Fruit fly (Drosophila melanogaster) whole organism, embryonic: ENCODE data around the gene Wdr33.

Source experiments
- Ada2b ChIP-seq: fragments of 200-800 bp; sonication (Bioruptor generic); IDR thresholded peaks from 2 replicates; pipeline ENCODE4 v1.3.6; 2022; ENCODE audit warnings: missing biosample characterization, missing genetic modification characterization
- Bteb2 ChIP-seq: fragments of 200-800 bp; sonication (Bioruptor generic); optimal IDR thresholded peaks from 2 replicates; lab custom pipeline; 2016; ENCODE audit warnings: missing biosample characterization, missing genetic modification characterization
- C15 ChIP-seq: fragments of 200-800 bp; sonication (Bioruptor generic); IDR thresholded peaks from 3 replicates; pipeline ENCODE4 v1.3.6; 2022; ENCODE audit warnings: missing biosample characterization, missing genetic modification characterization
- CG1024 ChIP-seq: fragments of 200-800 bp; sonication (Bioruptor generic); IDR thresholded peaks from 2 replicates; pipeline ENCODE4 v1.3.6; 2022; ENCODE audit warnings: missing biosample characterization, missing genetic modification characterization
- CG10267 ChIP-seq: fragments of 200-800 bp; sonication (Bioruptor generic); optimal IDR thresholded peaks from 2 replicates; lab custom pipeline; 2018; ENCODE audit warnings: missing biosample characterization, mild to moderate bottlenecking, missing genetic modification characterization, moderate library complexity
- CG10321 ChIP-seq: fragments of 200-800 bp; sonication (Bioruptor generic); IDR thresholded peaks from 2 replicates; pipeline ENCODE4 v1.3.6; 2022; ENCODE audit warnings: missing biosample characterization, missing genetic modification characterization
- CG10462 ChIP-seq: fragments of 200-800 bp; sonication (Bioruptor generic); optimal IDR thresholded peaks from 2 replicates; lab custom pipeline; 2016; ENCODE audit warnings: missing biosample characterization, missing genetic modification characterization
- CG10565 ChIP-seq: fragments of 200-800 bp; sonication (Bioruptor generic); optimal IDR thresholded peaks from 3 replicates; lab custom pipeline; 2016; ENCODE audit warnings: missing biosample characterization, mild to moderate bottlenecking, missing genetic modification characterization
- CG10654 ChIP-seq: fragments of 200-800 bp; sonication (Bioruptor generic); optimal IDR thresholded peaks from 2 replicates; lab custom pipeline; 2016; ENCODE audit warnings: missing biosample characterization, missing genetic modification characterization
- CG11093 ChIP-seq: fragments of 200-800 bp; sonication (Bioruptor generic); IDR thresholded peaks from 3 replicates; pipeline ENCODE4 v1.3.6; 2022; ENCODE audit warnings: missing biosample characterization, missing genetic modification characterization
- CG11504 ChIP-seq: fragments of 200-800 bp; sonication (Bioruptor generic); optimal IDR thresholded peaks from 3 replicates; lab custom pipeline; 2019; ENCODE audit warnings: missing biosample characterization, mild to moderate bottlenecking, missing genetic modification characterization, moderate library complexity
- CG11695 ChIP-seq: fragments of 200-800 bp; sonication (Bioruptor generic); IDR thresholded peaks from 3 replicates; pipeline ENCODE4 v1.3.6; 2022; ENCODE audit warnings: missing biosample characterization, missing genetic modification characterization
- CG12219 ChIP-seq: fragments of 200-800 bp; sonication (Bioruptor generic); optimal IDR thresholded peaks from 3 replicates; lab custom pipeline; 2018; ENCODE audit warnings: missing biosample characterization, mild to moderate bottlenecking, missing genetic modification characterization
- CG15073 ChIP-seq: fragments of 200-800 bp; sonication (Bioruptor generic); optimal IDR thresholded peaks from 2 replicates; lab custom pipeline; 2016; ENCODE audit warnings: missing biosample characterization, missing genetic modification characterization
- CG15601 ChIP-seq: fragments of 200-800 bp; sonication (Bioruptor generic); optimal IDR thresholded peaks from 3 replicates; lab custom pipeline; 2019; ENCODE audit warnings: missing biosample characterization, mild to moderate bottlenecking, missing genetic modification characterization, moderate library complexity
- CG16779 ChIP-seq: fragments of 200-800 bp; sonication (Bioruptor generic); IDR thresholded peaks from 2 replicates; pipeline ENCODE4 v1.3.6; 2022; ENCODE audit warnings: missing biosample characterization, missing genetic modification characterization
- CG16863 ChIP-seq: fragments of 200-800 bp; sonication (Bioruptor generic); optimal IDR thresholded peaks from 3 replicates; lab custom pipeline; 2016; ENCODE audit warnings: missing biosample characterization, missing genetic modification characterization
- CG17802 ChIP-seq: fragments of 200-800 bp; sonication (Bioruptor generic); optimal IDR thresholded peaks from 2 replicates; lab custom pipeline; 2018; ENCODE audit warnings: missing biosample characterization, mild to moderate bottlenecking, missing genetic modification characterization, moderate library complexity
- CG18262 ChIP-seq: fragments of 200-800 bp; optimal IDR thresholded peaks from 3 replicates; lab custom pipeline; 2019; ENCODE audit warnings: missing biosample characterization, mild to moderate bottlenecking, missing genetic modification characterization, moderate library complexity
- CG2678 ChIP-seq: fragments of 200-800 bp; sonication (Bioruptor generic); optimal IDR thresholded peaks from 3 replicates; lab custom pipeline; 2019; ENCODE audit warnings: missing biosample characterization, mild to moderate bottlenecking, missing genetic modification characterization, moderate library complexity
- CG34376 ChIP-seq: fragments of 200-800 bp; sonication (Bioruptor generic); optimal IDR thresholded peaks from 2 replicates; lab custom pipeline; 2018; ENCODE audit warnings: missing biosample characterization, mild to moderate bottlenecking, missing genetic modification characterization
- CG3847 ChIP-seq: fragments of 200-800 bp; sonication (Bioruptor generic); IDR thresholded peaks from 2 replicates; pipeline ENCODE4 v1.3.6; 2022; ENCODE audit warnings: missing biosample characterization, missing genetic modification characterization
- CG4282 ChIP-seq: fragments of 200-800 bp; sonication (Bioruptor generic); optimal IDR thresholded peaks from 2 replicates; lab custom pipeline; 2016; ENCODE audit warnings: missing biosample characterization, missing genetic modification characterization
- CG4404 ChIP-seq: fragments of 200-800 bp; sonication (Bioruptor generic); IDR thresholded peaks from 2 replicates; pipeline ENCODE4 v1.3.6; 2022; ENCODE audit warnings: missing biosample characterization, missing genetic modification characterization
- CG6813 ChIP-seq: fragments of 200-800 bp; sonication (Bioruptor generic); optimal IDR thresholded peaks from 2 replicates; lab custom pipeline; 2017; ENCODE audit warnings: missing biosample characterization, missing genetic modification characterization, mild to moderate bottlenecking, moderate library complexity, missing genetic modification reagents
- CG9876 ChIP-seq: fragments of 200-800 bp; sonication (Bioruptor generic); optimal IDR thresholded peaks from 2 replicates; lab custom pipeline; 2016; ENCODE audit warnings: missing biosample characterization, missing genetic modification characterization
- CTCF ChIP-seq: fragments of 200-800 bp; sonication (Bioruptor generic); optimal IDR thresholded peaks from 2 replicates; lab custom pipeline; 2017; ENCODE audit warnings: missing biosample characterization, mild to moderate bottlenecking, missing genetic modification characterization, moderate library complexity
- H15 ChIP-seq: fragments of 200-800 bp; sonication (Bioruptor generic); IDR thresholded peaks from 3 replicates; pipeline ENCODE4 v1.3.6; 2022; ENCODE audit warnings: missing biosample characterization, missing genetic modification characterization
- Hr78 ChIP-seq, 2 experiments: fragments of 200-800 bp in 1 of 2; fragments of >200 bp in 1 of 2; sonication (Bioruptor generic) in 1 of 2; optimal IDR thresholded peaks; 2 replicates each; lab custom pipeline; 2017 to 2019; ENCODE audit warnings: missing biosample characterization in 2 of 2, missing genetic modification characterization in 2 of 2, mild to moderate bottlenecking in 1 of 2, moderate library complexity in 1 of 2
- Hsf ChIP-seq: fragments of 200-800 bp; sonication (Bioruptor generic); optimal IDR thresholded peaks from 3 replicates; lab custom pipeline; 2016; ENCODE audit warnings: missing biosample characterization, missing genetic modification characterization
- Neu2 ChIP-seq: fragments of 200-800 bp; sonication (Bioruptor generic); optimal IDR thresholded peaks from 3 replicates; lab custom pipeline; 2016; ENCODE audit warnings: missing biosample characterization, missing genetic modification characterization, borderline replicate concordance
- Six4 ChIP-seq: fragments of 200-800 bp; sonication (Bioruptor generic); optimal IDR thresholded peaks from 2 replicates; lab custom pipeline; 2016; ENCODE audit warnings: missing biosample characterization, missing genetic modification characterization
- Sry-β ChIP-seq: fragments of 200-800 bp; sonication (Bioruptor generic); optimal IDR thresholded peaks from 2 replicates; lab custom pipeline; 2018; ENCODE audit warnings: missing biosample characterization, mild to moderate bottlenecking, missing genetic modification characterization, moderate library complexity
- ab ChIP-seq: fragments of 200-800 bp; sonication (Bioruptor generic); optimal IDR thresholded peaks from 2 replicates; lab custom pipeline; 2016; ENCODE audit warnings: missing biosample characterization, missing genetic modification characterization
- br ChIP-seq: fragments of >200 bp; optimal IDR thresholded peaks from 2 replicates; lab custom pipeline; 2017
- cg ChIP-seq: fragments of 200-800 bp; sonication (Bioruptor generic); optimal IDR thresholded peaks from 3 replicates; lab custom pipeline; 2019; ENCODE audit warnings: missing biosample characterization, mild to moderate bottlenecking, missing genetic modification characterization, moderate library complexity
- crc ChIP-seq: fragments of 200-800 bp; sonication (Bioruptor generic); optimal IDR thresholded peaks from 2 replicates; lab custom pipeline; 2016; ENCODE audit warnings: missing biosample characterization, missing genetic modification characterization
- fd102C ChIP-seq: fragments of 200-800 bp; sonication (Bioruptor generic); optimal IDR thresholded peaks from 2 replicates; lab custom pipeline; 2018; ENCODE audit warnings: missing biosample characterization, mild to moderate bottlenecking, missing genetic modification characterization, moderate library complexity
- fd3F ChIP-seq: fragments of 200-800 bp; sonication (Bioruptor generic); optimal IDR thresholded peaks from 2 replicates; lab custom pipeline; 2018; ENCODE audit warnings: missing biosample characterization, mild to moderate bottlenecking, missing genetic modification characterization, moderate library complexity
- hth ChIP-seq: fragments of >200 bp; optimal IDR thresholded peaks from 2 replicates; lab custom pipeline; 2017; ENCODE audit warnings: inconsistent platforms
- kni ChIP-seq: fragments of 200-800 bp; sonication (Bioruptor generic); optimal IDR thresholded peaks from 3 replicates; lab custom pipeline; 2017; ENCODE audit warnings: mild to moderate bottlenecking, missing biosample characterization, missing genetic modification reagents, missing genetic modification characterization
- pita ChIP-seq: fragments of 200-800 bp; sonication (Bioruptor generic); optimal IDR thresholded peaks from 2 replicates; lab custom pipeline; 2017; ENCODE audit warnings: missing biosample characterization, mild to moderate bottlenecking, missing genetic modification characterization
- pros ChIP-seq: fragments of 200-800 bp; sonication (Bioruptor generic); optimal IDR thresholded peaks from 3 replicates; lab custom pipeline; 2019; ENCODE audit warnings: missing biosample characterization, mild to moderate bottlenecking, missing genetic modification characterization, moderate library complexity
- pzg ChIP-seq: fragments of 200-800 bp; sonication (Bioruptor generic); optimal IDR thresholded peaks from 3 replicates; lab custom pipeline; 2018; ENCODE audit warnings: missing biosample characterization, mild to moderate bottlenecking, missing genetic modification characterization, moderate library complexity
- ro ChIP-seq: fragments of 200-800 bp; sonication (Bioruptor generic); IDR thresholded peaks from 2 replicates; pipeline ENCODE4 v1.3.6; 2022; ENCODE audit warnings: missing biosample characterization, missing genetic modification characterization
- ttk ChIP-seq: fragments of 200-800 bp; sonication (Bioruptor generic); IDR thresholded peaks from 2 replicates; pipeline ENCODE4 v2.1.2; 2022; ENCODE audit warnings: missing biosample characterization, missing genetic modification characterization
- unc-4 ChIP-seq: fragments of 200-800 bp; sonication (Bioruptor generic); IDR thresholded peaks from 2 replicates; pipeline ENCODE4 v1.3.6; 2022; ENCODE audit warnings: missing biosample characterization, missing genetic modification characterization; ENCODE audit not compliant: partially characterized antibody
- wor ChIP-seq: fragments of 200-800 bp; sonication (Bioruptor generic); IDR thresholded peaks from 2 replicates; pipeline ENCODE4 v1.3.6; 2022; ENCODE audit warnings: missing biosample characterization, missing genetic modification characterization
- zen2 ChIP-seq: fragments of 200-800 bp; sonication (Bioruptor generic); IDR thresholded peaks from 3 replicates; pipeline ENCODE4 v1.3.6; 2022; ENCODE audit warnings: missing biosample characterization, missing genetic modification characterization; ENCODE audit not compliant: partially characterized antibody
- zfh1 ChIP-seq: fragments of 200-800 bp; sonication (Bioruptor generic); IDR thresholded peaks from 3 replicates; pipeline ENCODE4 v1.3.6; 2022; ENCODE audit warnings: missing biosample characterization, missing genetic modification characterization
- zfh2 ChIP-seq: fragments of 200-800 bp; sonication (Bioruptor generic); optimal IDR thresholded peaks from 2 replicates; lab custom pipeline; 2016; ENCODE audit warnings: missing biosample characterization, missing genetic modification characterization

Gene Wdr33

DNA sequence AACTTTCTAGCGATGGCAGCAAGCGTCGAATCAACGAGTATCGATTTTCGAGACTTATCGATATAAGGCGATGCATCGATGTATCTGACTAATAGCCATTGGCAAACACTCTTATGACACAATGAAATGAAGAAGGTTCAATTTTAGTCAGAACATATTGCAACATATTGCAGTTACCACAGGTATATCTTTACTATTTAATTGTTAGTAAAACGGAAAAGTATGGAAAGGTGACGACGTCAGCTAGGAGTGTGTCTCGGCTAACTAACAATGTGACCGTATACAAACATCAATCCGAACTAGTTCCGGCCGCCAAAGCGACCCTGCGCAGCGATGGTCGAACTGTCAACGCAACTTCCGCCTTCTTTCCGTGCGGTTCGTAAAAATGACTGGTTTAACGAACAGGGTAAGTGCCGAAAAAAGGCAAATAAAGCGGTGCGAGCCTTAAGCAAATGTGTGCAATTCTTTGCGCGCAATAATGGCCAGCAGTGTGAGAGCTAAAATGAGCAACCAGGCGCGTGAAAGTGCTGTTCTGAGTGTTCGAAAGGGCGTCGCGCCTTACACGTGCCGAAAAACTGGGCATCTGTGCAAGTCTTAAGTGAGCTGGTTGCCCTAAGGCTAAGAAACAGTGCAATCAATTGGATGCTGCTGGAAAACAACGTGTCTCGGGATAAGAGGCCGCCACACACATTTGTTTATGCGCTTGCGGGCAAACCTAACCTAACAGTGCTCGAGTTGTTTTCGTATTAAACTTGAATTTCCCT, 36.1 kb upstream of the Wdr33 start, which contains the start of the genes Dph4, Spec2 and RpL13A (continued):
- TF ChIP-seq CG6813 (GFP tag; lab: Kevin White, UChicago) (peak; percentile 95), CG9876 (GFP tag; lab: Kevin White, UChicago) (peak; percentile 92), CG15073 (GFP tag; lab: Kevin White, UChicago) (no peak), CG16863 (GFP tag; lab: Kevin White, UChicago) (peak; percentile 86), Ada2b (GFP tag; lab: Robert Waterston, UW) (no peak), zen2 (GFP tag; lab: Robert Waterston, UW) (no peak), CG1024 (GFP tag; lab: Robert Waterston, UW) (no peak), ro (no peak), ttk (no peak), CG10462 (GFP tag; lab: Kevin White, UChicago) (peak; percentile 76), zfh2 (GFP tag; lab: Kevin White, UChicago) (peak; percentile 77), CG10267 (tag; lab: Kevin White, UChicago) (peak; percentile 90), Six4 (peak; percentile 86), Sry-β (GFP tag; lab: Kevin White, UChicago) (peak; percentile 70), hth (lab: Kevin White, UChicago) (no peak), Hsf (GFP tag; lab: Kevin White, UChicago) (peak; percentile 87), pzg (GFP tag; lab: Kevin White, UChicago) (peak; percentile 98), CTCF (GFP tag; lab: Kevin White, UChicago) (peak; percentile 64), cg (GFP tag; lab: Kevin White, UChicago) (no peak), CG11695 (GFP tag; lab: Robert Waterston, UW) (no peak), C15 (GFP tag; lab: Robert Waterston, UW) (no peak), CG2678 (tag; lab: Kevin White, UChicago) (peak; percentile 81), crc (peak; percentile 90), wor (GFP tag; lab: Robert Waterston, UW) (no peak), unc-4 (no peak), CG17802 (peak; percentile 85), pita (peak; percentile 87), CG18262 (tag; lab: Kevin White, UChicago) (peak; percentile 82), H15 (GFP tag; lab: Robert Waterston, UW) (no peak), CG10321 (GFP tag; lab: Robert Waterston, UW) (no peak), CG11093 (GFP tag; lab: Robert Waterston, UW) (peak; percentile 43; the same call in 1 of the 3 replicates), ab (GFP tag; lab: Kevin White, UChicago) (peak; percentile 16), br (lab: Kevin White, UChicago) (no peak), CG16779 (GFP tag; lab: Robert Waterston, UW) (no peak), CG3847 (GFP tag; lab: Robert Waterston, UW) (no peak), Hr78 (GFP tag; optimal IDR thresholded peaks at IDR 0.05; lab: Kevin White, UChicago) (peak in 1 of 2 experiments; percentile 52), fd3F (GFP tag; lab: Kevin White, UChicago) (peak; percentile 77), CG4282 (GFP tag; lab: Kevin White, UChicago) (peak; percentile 86), CG11504 (no peak), zfh1 (no peak), Bteb2 (GFP tag; lab: Kevin White, UChicago) (peak; percentile 92), CG34376 (peak; percentile 98), CG10565 (GFP tag; lab: Kevin White, UChicago) (peak; percentile 68), CG10654 (GFP tag; lab: Kevin White, UChicago) (peak; percentile 86), pros (peak; percentile 44), Neu2 (GFP tag; lab: Kevin White, UChicago) (peak; percentile 74), fd102C (GFP tag; lab: Kevin White, UChicago) (peak; percentile 87), CG15601 (tag; lab: Kevin White, UChicago) (peak; percentile 90), CG12219 (GFP tag; lab: Kevin White, UChicago) (peak; percentile 91), kni (GFP tag; lab: Kevin White, UChicago) (peak; percentile 93), CG4404 (GFP tag; lab: Robert Waterston, UW) (no peak)
